Fruit fly (Drosophila melanogaster) whole organism, embryonic: ENCODE data around the gene MED28.

Experiments used
- Ada2b ChIP-seq: fragments of 200-800 bp; sonication (Bioruptor generic); IDR thresholded peaks from 2 replicates; pipeline ENCODE4 v1.3.6; 2022; ENCODE audit warnings: missing biosample characterization, missing genetic modification characterization
- Awh ChIP-seq: fragments of 200-800 bp; sonication (Bioruptor generic); IDR thresholded peaks from 2 replicates; pipeline ENCODE4, ENCODE4 v1.3.6; 2022; ENCODE audit warnings: missing biosample characterization, missing genetic modification characterization
- Blimp-1 ChIP-seq: fragments of 200-800 bp; sonication (Bioruptor generic); optimal IDR thresholded peaks from 3 replicates; lab custom pipeline; 2018; ENCODE audit warnings: missing biosample characterization, missing genetic modification characterization, mild to moderate bottlenecking, moderate library complexity, missing genetic modification reagents
- CG10147 ChIP-seq: fragments of 200-800 bp; sonication (Bioruptor generic); optimal IDR thresholded peaks from 2 replicates; lab custom pipeline; 2019; ENCODE audit warnings: missing biosample characterization, mild to moderate bottlenecking, missing genetic modification characterization, moderate library complexity
- CG11247 ChIP-seq: fragments of 200-800 bp; sonication (Bioruptor generic); IDR thresholded peaks from 2 replicates; pipeline ENCODE4 v1.3.6; 2022; ENCODE audit warnings: missing biosample characterization, missing genetic modification characterization
- CG12236 ChIP-seq: fragments of 200-800 bp; sonication (Bioruptor generic); optimal IDR thresholded peaks from 2 replicates; lab custom pipeline; 2016; ENCODE audit warnings: missing biosample characterization, missing genetic modification characterization
- CG12769 ChIP-seq: fragments of 200-800 bp; sonication (Bioruptor generic); optimal IDR thresholded peaks from 2 replicates; lab custom pipeline; 2019; ENCODE audit warnings: missing biosample characterization, mild to moderate bottlenecking, missing genetic modification characterization, moderate library complexity
- CG13296 ChIP-seq: fragments of 200-800 bp; sonication (Bioruptor generic); optimal IDR thresholded peaks from 3 replicates; lab custom pipeline; 2018; ENCODE audit warnings: missing biosample characterization, mild to moderate bottlenecking, missing genetic modification characterization
- CG15479 ChIP-seq: fragments of 200-800 bp; sonication (Bioruptor generic); optimal IDR thresholded peaks from 3 replicates; lab custom pipeline; 2019; ENCODE audit warnings: missing biosample characterization, mild to moderate bottlenecking, missing genetic modification characterization, moderate library complexity
- CG15601 ChIP-seq: fragments of 200-800 bp; sonication (Bioruptor generic); optimal IDR thresholded peaks from 3 replicates; lab custom pipeline; 2019; ENCODE audit warnings: missing biosample characterization, mild to moderate bottlenecking, missing genetic modification characterization, moderate library complexity
- CG16815 ChIP-seq: fragments of 200-800 bp; sonication (Bioruptor generic); optimal IDR thresholded peaks from 3 replicates; lab custom pipeline; 2017; ENCODE audit warnings: missing biosample characterization, mild to moderate bottlenecking, missing genetic modification characterization
- CG1792 ChIP-seq: fragments of 200-800 bp; sonication (Bioruptor generic); optimal IDR thresholded peaks from 2 replicates; lab custom pipeline; 2016; ENCODE audit warnings: missing biosample characterization, missing genetic modification characterization
- CG18011 ChIP-seq: fragments of 200-800 bp; sonication (Bioruptor generic); optimal IDR thresholded peaks from 2 replicates; lab custom pipeline; 2017; ENCODE audit warnings: missing biosample characterization, missing genetic modification characterization, mild to moderate bottlenecking, moderate library complexity, missing genotype
- CG18476 ChIP-seq: fragments of 200-800 bp; sonication (Bioruptor generic); optimal IDR thresholded peaks from 2 replicates; lab custom pipeline; 2016; ENCODE audit warnings: missing biosample characterization, mild to moderate bottlenecking, missing genetic modification characterization
- CG2202 ChIP-seq: fragments of 200-800 bp; sonication (Bioruptor generic); optimal IDR thresholded peaks from 2 replicates; lab custom pipeline; 2018; ENCODE audit warnings: missing biosample characterization, mild to moderate bottlenecking, missing genetic modification characterization
- CG2712 ChIP-seq: fragments of 200-800 bp; optimal IDR thresholded peaks from 3 replicates; lab custom pipeline; 2019; ENCODE audit warnings: missing biosample characterization, mild to moderate bottlenecking, missing genetic modification characterization, moderate library complexity
- CG3407 ChIP-seq: fragments of 200-800 bp; sonication (Bioruptor generic); optimal IDR thresholded peaks from 2 replicates; lab custom pipeline; 2018; ENCODE audit warnings: missing biosample characterization, mild to moderate bottlenecking, missing genetic modification characterization
- CG4404 ChIP-seq: fragments of 200-800 bp; sonication (Bioruptor generic); IDR thresholded peaks from 2 replicates; pipeline ENCODE4 v1.3.6; 2022; ENCODE audit warnings: missing biosample characterization, missing genetic modification characterization
- CG6683 ChIP-seq: fragments of 200-800 bp; sonication (Bioruptor generic); optimal IDR thresholded peaks from 2 replicates; lab custom pipeline; 2017; ENCODE audit warnings: missing biosample characterization, mild to moderate bottlenecking, missing genetic modification characterization, missing genetic modification reagents
- D19B ChIP-seq: fragments of 200-800 bp; sonication (Bioruptor generic); optimal IDR thresholded peaks from 2 replicates; lab custom pipeline; 2017; ENCODE audit warnings: missing biosample characterization, mild to moderate bottlenecking, missing genetic modification characterization
- Dip2 ChIP-seq: fragments of 200-800 bp; sonication (Bioruptor generic); IDR thresholded peaks from 2 replicates; pipeline ENCODE4 v1.3.6; 2022; ENCODE audit warnings: missing biosample characterization, missing genetic modification characterization
- Dip3 ChIP-seq: fragments of 200-800 bp; sonication (Bioruptor generic); optimal IDR thresholded peaks from 3 replicates; lab custom pipeline; 2016; ENCODE audit warnings: missing biosample characterization, missing genetic modification characterization
- Lhr ChIP-seq: fragments of 200-800 bp; sonication (Bioruptor generic); optimal IDR thresholded peaks from 3 replicates; lab custom pipeline; 2017; ENCODE audit warnings: mild to moderate bottlenecking, missing biosample characterization, missing genetic modification reagents, missing genetic modification characterization
- MTF-1 ChIP-seq: fragments of 200-800 bp; sonication (Bioruptor generic); optimal IDR thresholded peaks from 2 replicates; lab custom pipeline; 2018; ENCODE audit warnings: missing biosample characterization, mild to moderate bottlenecking, missing genetic modification characterization, borderline replicate concordance
- Med ChIP-seq: fragments of 200-800 bp; sonication (Bioruptor generic); peaks from one replicate; lab custom pipeline; 2016; ENCODE audit warnings: missing biosample characterization, missing genetic modification characterization, mild to moderate bottlenecking, inconsistent platforms, moderate library complexity
- NK7.1 ChIP-seq: fragments of 200-800 bp; sonication (Bioruptor generic); optimal IDR thresholded peaks from 3 replicates; lab custom pipeline; 2016; ENCODE audit warnings: missing biosample characterization, missing genetic modification characterization
- Nf-YC ChIP-seq: fragments of 200-800 bp; optimal IDR thresholded peaks from 3 replicates; lab custom pipeline; 2019; ENCODE audit warnings: missing biosample characterization, mild to moderate bottlenecking, missing genetic modification characterization, moderate library complexity
- Oaz ChIP-seq: fragments of 200-800 bp; sonication (Bioruptor generic); IDR thresholded peaks from 2 replicates; pipeline ENCODE4 v1.3.6; 2022; ENCODE audit warnings: missing biosample characterization, missing genetic modification characterization
- Rx ChIP-seq: fragments of 200-800 bp; sonication (Bioruptor generic); IDR thresholded peaks from 2 replicates; pipeline ENCODE4 v1.3.6; 2022; ENCODE audit warnings: missing biosample characterization, missing genetic modification characterization
- Taf1 ChIP-seq: fragments of 200-800 bp; sonication (Bioruptor generic); IDR thresholded peaks from 2 replicates; pipeline ENCODE4 v1.3.6; 2022; ENCODE audit warnings: missing biosample characterization, missing genetic modification characterization
- Usf ChIP-seq: fragments of 200-800 bp; sonication (Bioruptor generic); optimal IDR thresholded peaks from 2 replicates; lab custom pipeline; 2017; ENCODE audit warnings: missing genotype, missing biosample characterization, missing genetic modification characterization
- ase ChIP-seq: fragments of 200-800 bp; sonication (Bioruptor generic); IDR thresholded peaks from 3 replicates; pipeline ENCODE4 v1.3.6; 2022; ENCODE audit warnings: missing biosample characterization, missing genetic modification characterization
- az2 ChIP-seq: fragments of 200-800 bp; sonication (Bioruptor generic); optimal IDR thresholded peaks from 3 replicates; lab custom pipeline; 2016; ENCODE audit warnings: missing biosample characterization, missing genetic modification characterization
- crc ChIP-seq: fragments of 200-800 bp; sonication (Bioruptor generic); optimal IDR thresholded peaks from 2 replicates; lab custom pipeline; 2016; ENCODE audit warnings: missing biosample characterization, missing genetic modification characterization
- dm ChIP-seq: fragments of 200-800 bp; sonication (Bioruptor generic); optimal IDR thresholded peaks from 3 replicates; lab custom pipeline; 2016; ENCODE audit warnings: missing biosample characterization, missing genetic modification characterization
- dmrt11E ChIP-seq: fragments of 200-800 bp; sonication (Bioruptor generic); optimal IDR thresholded peaks from 3 replicates; lab custom pipeline; 2018; ENCODE audit warnings: missing biosample characterization, mild to moderate bottlenecking, missing genetic modification characterization, moderate library complexity
- ewg ChIP-seq: fragments of 200-800 bp; sonication (Bioruptor generic); optimal IDR thresholded peaks from 3 replicates; lab custom pipeline; 2017; ENCODE audit warnings: mild to moderate bottlenecking, missing biosample characterization, missing genetic modification reagents, missing genetic modification characterization
- fd96Cb ChIP-seq: fragments of 200-800 bp; sonication (Bioruptor generic); optimal IDR thresholded peaks from 2 replicates; lab custom pipeline; 2018; ENCODE audit warnings: missing biosample characterization, mild to moderate bottlenecking, missing genetic modification characterization, moderate library complexity
- ind ChIP-seq: fragments of 200-800 bp; sonication (Bioruptor generic); optimal IDR thresholded peaks from 3 replicates; lab custom pipeline; 2016; ENCODE audit warnings: missing biosample characterization, missing genetic modification characterization
- lola ChIP-seq, 3 experiments: fragments of >200 bp in 2 of 3; fragments of 200-800 bp in 1 of 3; sonication (Bioruptor generic) in 1 of 3; optimal IDR thresholded peaks; 2 replicates each; lab custom pipeline; 2017 to 2019; ENCODE audit warnings: missing biosample characterization in 3 of 3, missing genetic modification characterization in 3 of 3, mild to moderate bottlenecking in 1 of 3, moderate library complexity in 1 of 3
- lov ChIP-seq, 2 experiments: fragments of 200-800 bp in 1 of 2; fragments of >200 bp in 1 of 2; sonication (Bioruptor generic) in 1 of 2; IDR thresholded peaks in 1 of 2; optimal IDR thresholded peaks in 1 of 2; 2 replicates in 1 of 2; 3 replicates in 1 of 2; pipeline versions ENCODE4 v1.3.6 to Lab custom; 2017 to 2022; ENCODE audit warnings: missing biosample characterization in 1 of 2, missing genetic modification characterization in 1 of 2
- mirr ChIP-seq: fragments of 200-800 bp; sonication (Bioruptor generic); optimal IDR thresholded peaks from 3 replicates; lab custom pipeline; 2018; ENCODE audit warnings: missing biosample characterization, mild to moderate bottlenecking, missing genetic modification characterization
- psq ChIP-seq: fragments of 200-800 bp; sonication (Bioruptor generic); optimal IDR thresholded peaks from 2 replicates; lab custom pipeline; 2017; ENCODE audit warnings: missing biosample characterization, missing genetic modification characterization
- sens-2 ChIP-seq: fragments of 200-800 bp; sonication (Bioruptor generic); IDR thresholded peaks from 2 replicates; pipeline ENCODE4 v1.3.6; 2022; ENCODE audit warnings: missing biosample characterization, missing genetic modification characterization
- sisA ChIP-seq: fragments of 200-800 bp; sonication (Bioruptor generic); IDR thresholded peaks from 2 replicates; pipeline ENCODE4 v1.3.6; 2022; ENCODE audit warnings: missing biosample characterization, missing genetic modification characterization
- so ChIP-seq: fragments of 200-800 bp; sonication (Bioruptor generic); IDR thresholded peaks from 3 replicates; pipeline ENCODE4 v1.3.6; 2022; ENCODE audit warnings: missing biosample characterization, missing genetic modification characterization
- wek ChIP-seq: fragments of 200-800 bp; sonication (Bioruptor generic); optimal IDR thresholded peaks from 3 replicates; lab custom pipeline; 2018; ENCODE audit warnings: missing biosample characterization, mild to moderate bottlenecking, missing genetic modification characterization, moderate library complexity
- zfh2 ChIP-seq: fragments of 200-800 bp; sonication (Bioruptor generic); optimal IDR thresholded peaks from 2 replicates; lab custom pipeline; 2016; ENCODE audit warnings: missing biosample characterization, missing genetic modification characterization

Gene MED28

dm6 chr3R:25490778-25491664 is 14.2 kb downstream of the MED28 start, which contains the start of the genes Gnpat and CG5112 (continued):
- TF ChIP-seq Lhr (GFP tag; lab: Kevin White, UChicago) (no peak), dm (peak; percentile 36), CG15601 (tag; lab: Kevin White, UChicago) (peak; percentile 58), lola (GFP tag; optimal IDR thresholded peaks at IDR 0.05; lab: Kevin White, UChicago) (peak in 1 of 3 experiments; percentile 64), Dip2 (GFP tag; lab: Robert Waterston, UW) (no peak), CG3407 (no peak), D19B (GFP tag; lab: Kevin White, UChicago) (peak; percentile 34), CG15479 (no peak), Ada2b (GFP tag; lab: Robert Waterston, UW) (peak; percentile 62), lov (optimal IDR thresholded peaks at IDR 0.05; lab: Kevin White, UChicago) (no peak), lov (GFP tag; IDR thresholded peaks at IDR 0.05; lab: Robert Waterston, UW) (peak; percentile 85), wek (peak; percentile 100), CG1792 (GFP tag; lab: Kevin White, UChicago) (peak; percentile 98), psq (GFP tag; lab: Kevin White, UChicago) (no peak), so (GFP tag; lab: Robert Waterston, UW) (0 out of 3 replicates have a peak, but pooled peaks have one; percentile 38), Taf1 (GFP tag; lab: Robert Waterston, UW) (peak; percentile 47; the same call in 1 of the 2 replicates), az2 (GFP tag; lab: Kevin White, UChicago) (peak; percentile 50), CG12769 (tag; lab: Kevin White, UChicago) (peak; percentile 50), sisA (GFP tag; lab: Robert Waterston, UW) (peak; percentile 76), NK7.1 (GFP tag; lab: Kevin White, UChicago) (peak; percentile 9), CG12236 (GFP tag; lab: Kevin White, UChicago) (no peak), ind (peak; percentile 55), CG10147 (peak; percentile 39), Nf-YC (tag; lab: Kevin White, UChicago) (no peak), crc (GFP tag; lab: Kevin White, UChicago) (no peak), fd96Cb (no peak), Rx (peak; percentile 55), CG11247 (GFP tag; lab: Robert Waterston, UW) (peak; percentile 82), CG2712 (tag; lab: Kevin White, UChicago) (peak; percentile 67), ewg (GFP tag; lab: Kevin White, UChicago) (peak; percentile 78), ase (GFP tag; lab: Robert Waterston, UW) (peak; percentile 78; the same call in 2 of the 3 replicates), mirr (peak; percentile 60), CG13296 (peak; percentile 56), MTF-1 (GFP tag; lab: Kevin White, UChicago) (peak; percentile 43), dmrt11E (tag; lab: Kevin White, UChicago) (peak; percentile 58), CG18476 (peak; percentile 33), CG18011 (GFP tag; lab: Kevin White, UChicago) (peak; percentile 42), CG4404 (peak; percentile 63), Dip3 (GFP tag; lab: Kevin White, UChicago) (no peak), Usf (GFP tag; lab: Kevin White, UChicago) (no peak), CG2202 (no peak), zfh2 (GFP tag; lab: Kevin White, UChicago) (peak; percentile 63), CG6683 (GFP tag; lab: Kevin White, UChicago) (no peak), sens-2 (GFP tag; lab: Robert Waterston, UW) (no peak), Med (GFP tag; lab: Kevin White, UChicago) (peak; percentile 94), Oaz (GFP tag; lab: Robert Waterston, UW) (peak; percentile 48; the same call in 1 of the 2 replicates), Awh (GFP tag; lab: Robert Waterston, UW) (peak; percentile 55), CG16815 (GFP tag; lab: Kevin White, UChicago) (no peak), Blimp-1 (GFP tag; lab: Kevin White, UChicago) (peak; percentile 37)
